Worm (Caenorhabditis elegans): ENCODE results near the gene tsen-2.
A peak's percentile ranks its signal among the peaks of the same experiment; 100 is the strongest.

The tsen-2 gene

DNA sequence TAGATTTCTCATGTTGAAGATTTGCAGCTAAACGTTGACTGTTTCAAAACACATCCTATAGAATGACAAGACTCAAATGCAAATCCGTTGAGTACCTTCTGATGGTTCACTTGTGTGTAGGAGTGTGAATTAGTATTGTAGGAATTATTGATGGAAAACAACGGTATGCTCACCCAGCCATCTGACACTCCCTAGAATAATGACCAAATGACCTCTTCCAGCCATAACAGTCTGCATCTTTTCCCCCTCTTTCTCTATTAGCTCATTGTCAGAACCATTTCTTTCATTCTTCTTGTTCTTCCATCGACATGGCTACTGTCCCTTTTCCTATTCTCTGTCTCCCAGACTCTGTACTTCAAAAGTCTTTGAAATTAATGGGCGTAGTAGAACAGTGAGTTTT, 10.6 kb upstream of the tsen-2 start, which contains the start of gene fbxb-24:
TSS of gene fbxb-24 (plus strand) at position 301 of the 400 bp plus-strand sequence.
- no peak for TF ChIP-seq pag-3 (tag; optimal IDR thresholded peaks at IDR 0.05; ENCODE audit: borderline replicate concordance, insufficient read depth)
- no peak for TF ChIP-seq egl-13 (tag; optimal IDR thresholded peaks at IDR 0.05)
- TF ChIP-seq ceh-82 (tag; optimal IDR thresholded peaks at IDR 0.05): no peak
- TF ChIP-seq aha-1 (tag; optimal IDR thresholded peaks at IDR 0.05): no peak
- TF ChIP-seq ztf-4 (tag; optimal IDR thresholded peaks at IDR 0.05): no peak
- TF ChIP-seq snu-23 (GFP tag; optimal IDR thresholded peaks at IDR 0.05): no peak

DNA sequence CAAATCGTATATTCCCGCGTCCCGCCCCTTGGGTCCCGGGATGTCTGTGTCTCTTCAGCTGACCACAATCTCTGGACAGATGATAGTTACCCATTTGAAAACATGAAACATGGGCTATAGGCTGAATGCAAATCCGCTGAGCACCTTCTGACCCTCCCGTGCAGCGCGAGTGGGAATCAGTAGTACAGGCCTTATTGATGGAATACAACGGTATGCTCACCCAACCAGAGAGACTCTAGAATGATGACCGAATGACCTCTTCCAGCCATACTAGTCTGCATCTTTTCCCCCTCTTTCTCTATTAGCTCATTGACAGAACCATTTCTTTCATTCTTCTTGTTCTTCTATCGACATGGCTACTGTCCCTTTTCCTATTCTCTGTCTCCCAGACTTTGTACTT, 9.1 kb upstream of the tsen-2 start, which contains the start of gene sdz-33:
TSS of gene sdz-33 (plus strand) at position 301 of the 400 bp plus-strand sequence.
- no peak for TF ChIP-seq nhr-19 (GFP tag; conservative IDR thresholded peaks at IDR 0.05)
- TF ChIP-seq dpl-1 (GFP tag; optimal IDR thresholded peaks at IDR 0.05): no peak
- no peak for TF ChIP-seq vab-15 (tag; optimal IDR thresholded peaks at IDR 0.05)
- TF ChIP-seq tbx-2 (tag; optimal IDR thresholded peaks at IDR 0.05): no peak
- TF ChIP-seq irx-1 (tag; optimal IDR thresholded peaks at IDR 0.05): no peak
- no peak for TF ChIP-seq nhr-237 (tag; optimal IDR thresholded peaks at IDR 0.05)
- no peak for TF ChIP-seq rnt-1 (tag; optimal IDR thresholded peaks at IDR 0.05)
- no peak for TF ChIP-seq nhr-47 (tag; optimal IDR thresholded peaks at IDR 0.05)
- TF ChIP-seq C04F5.9 (tag; optimal IDR thresholded peaks at IDR 0.05): no peak
- TF ChIP-seq lir-3 (tag; optimal IDR thresholded peaks at IDR 0.05; ENCODE audit: poor library complexity): no peak
- TF ChIP-seq lin-14 (GFP tag; optimal IDR thresholded peaks at IDR 0.05): no peak
- TF ChIP-seq unc-98 (GFP tag; IDR thresholded peaks at IDR 0.05): no peak
- TF ChIP-seq fkh-8 (tag; optimal IDR thresholded peaks at IDR 0.05): no peak
- TF ChIP-seq pag-3 (tag; optimal IDR thresholded peaks at IDR 0.05; ENCODE audit: borderline replicate concordance, insufficient read depth): no peak
- TF ChIP-seq ces-1 (GFP tag; optimal IDR thresholded peaks at IDR 0.05): no peak
- TF ChIP-seq snu-23 (GFP tag; optimal IDR thresholded peaks at IDR 0.05): no peak
- no peak for TF ChIP-seq unc-86 (tag; optimal IDR thresholded peaks at IDR 0.05)
- TF ChIP-seq mep-1 (tag; optimal IDR thresholded peaks at IDR 0.05): no peak
- no peak for TF ChIP-seq snpc-4 (tag; optimal IDR thresholded peaks at IDR 0.05)

DNA sequence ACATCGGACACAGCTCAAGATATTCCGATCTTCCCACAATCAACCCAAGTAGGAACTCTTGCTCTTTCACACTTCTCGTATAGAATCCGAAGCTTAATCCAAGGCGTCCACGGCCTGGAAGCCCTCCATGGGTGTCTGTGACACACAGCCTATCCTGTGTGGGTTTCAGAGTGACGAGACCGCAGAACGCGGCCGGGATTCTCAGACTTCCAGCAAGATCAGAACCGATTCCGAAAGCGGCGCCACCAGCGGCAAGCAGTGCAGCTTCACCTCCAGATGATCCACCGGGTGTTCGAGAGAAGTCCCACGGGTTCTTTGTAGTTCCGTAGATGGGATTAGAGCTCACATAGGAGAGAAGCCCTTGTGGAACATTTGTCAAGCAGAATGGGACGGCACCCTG, 4.7 kb upstream of the tsen-2 start:
- no peak for TF ChIP-seq ceh-82 (tag; optimal IDR thresholded peaks at IDR 0.05)
- no peak for TF ChIP-seq lin-39 (tag; optimal IDR thresholded peaks at IDR 0.05)
- TF ChIP-seq zip-4 (GFP tag; optimal IDR thresholded peaks at IDR 0.05): no peak
- TF ChIP-seq nhr-84 (tag; optimal IDR thresholded peaks at IDR 0.05): no peak

DNA sequence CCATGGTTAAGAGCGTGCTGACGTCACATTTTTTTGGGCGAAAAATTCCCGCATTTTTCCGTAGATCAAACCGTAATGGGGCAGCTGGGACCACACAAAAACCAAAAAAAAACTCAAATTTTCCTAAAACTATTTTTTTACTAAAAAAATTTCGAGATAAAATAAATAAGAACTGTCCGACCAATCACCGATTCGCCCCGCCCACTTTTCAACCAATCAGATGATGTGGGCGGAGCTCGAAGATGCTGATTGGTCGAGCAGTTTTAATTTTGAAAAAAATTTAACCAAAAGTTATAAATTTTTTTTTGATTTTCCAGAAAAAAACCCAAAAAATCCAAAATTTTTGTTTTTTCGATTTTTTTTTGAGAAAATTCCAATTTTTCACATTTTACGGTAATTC, 2.0 kb upstream of the tsen-2 start:
- TF ChIP-seq rnt-1 (tag; optimal IDR thresholded peaks at IDR 0.05) (no peak), tlp-1 (tag; optimal IDR thresholded peaks at IDR 0.05) (no peak), alr-1 (tag; optimal IDR thresholded peaks at IDR 0.05; ENCODE audit: borderline replicate concordance) (no peak), xbp-1 (tag; optimal IDR thresholded peaks at IDR 0.05) (no peak), efl-3 (GFP tag; optimal IDR thresholded peaks at IDR 0.05) (no peak), nhr-11 (tag; optimal IDR thresholded peaks at IDR 0.05) (no peak), lin-15B (tag; optimal IDR thresholded peaks at IDR 0.05) (no peak), mdl-1 (tag; optimal IDR thresholded peaks at IDR 0.05) (no peak), ztf-4 (tag; optimal IDR thresholded peaks at IDR 0.05) (no peak), nhr-237 (tag; optimal IDR thresholded peaks at IDR 0.05) (no peak), mab-9 (GFP tag; IDR thresholded peaks at IDR 0.05) (no peak), ceh-63 (GFP tag; optimal IDR thresholded peaks at IDR 0.05) (no peak)

DNA sequence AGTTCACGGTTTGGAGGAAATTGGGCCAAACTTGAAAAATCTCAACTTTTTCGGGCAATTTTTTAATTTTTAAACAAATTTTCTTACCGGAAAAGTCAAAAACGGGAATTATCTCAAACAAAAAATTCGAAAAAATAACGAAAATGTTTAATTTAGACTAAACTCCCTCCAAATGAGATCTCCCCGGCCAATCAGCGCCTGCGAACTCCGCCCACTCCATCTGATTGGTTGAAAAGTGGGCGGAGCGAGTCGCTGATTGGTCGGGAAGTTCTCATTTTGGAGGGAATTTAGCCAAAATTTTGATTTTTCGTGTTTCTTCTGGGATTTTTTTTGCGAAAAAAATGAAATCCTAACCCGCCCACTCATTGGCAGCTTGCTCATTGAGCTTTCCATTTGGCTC, 1.4 kb downstream of the tsen-2 start:
- TF ChIP-seq nhr-85 (tag): peak; percentile 46
- no peak for TF ChIP-seq C34B4.2 (tag; optimal IDR thresholded peaks at IDR 0.05)

All from whole organism, L1 larva.